Fruit fly (Drosophila melanogaster) Kc167 (cell line): ENCODE measurements around the gene eIF5B.

Experiments used
- Myc ChIP-seq: fragments of >200 bp; optimal IDR thresholded peaks from 2 replicates; lab custom pipeline; 2017; ENCODE audit warnings: missing external identifiers
- Sin3A ChIP-seq: fragments of >200 bp; optimal IDR thresholded peaks from 2 replicates; lab custom pipeline; 2018; ENCODE audit warnings: missing external identifiers
- h ChIP-seq: fragments of >200 bp; optimal IDR thresholded peaks from 3 replicates; lab custom pipeline; 2018; ENCODE audit warnings: missing external identifiers
- insv ChIP-seq: fragments of >200 bp; optimal IDR thresholded peaks from 3 replicates; lab custom pipeline; 2018; ENCODE audit warnings: missing external identifiers
- psq ChIP-seq: fragments of >200 bp; optimal IDR thresholded peaks from 2 replicates; lab custom pipeline; 2017; ENCODE audit warnings: missing external identifiers
- ttk ChIP-seq: sonication (Bioruptor generic); optimal IDR thresholded peaks from 2 replicates; lab custom pipeline; 2017; ENCODE audit warnings: missing external identifiers

DNA sequence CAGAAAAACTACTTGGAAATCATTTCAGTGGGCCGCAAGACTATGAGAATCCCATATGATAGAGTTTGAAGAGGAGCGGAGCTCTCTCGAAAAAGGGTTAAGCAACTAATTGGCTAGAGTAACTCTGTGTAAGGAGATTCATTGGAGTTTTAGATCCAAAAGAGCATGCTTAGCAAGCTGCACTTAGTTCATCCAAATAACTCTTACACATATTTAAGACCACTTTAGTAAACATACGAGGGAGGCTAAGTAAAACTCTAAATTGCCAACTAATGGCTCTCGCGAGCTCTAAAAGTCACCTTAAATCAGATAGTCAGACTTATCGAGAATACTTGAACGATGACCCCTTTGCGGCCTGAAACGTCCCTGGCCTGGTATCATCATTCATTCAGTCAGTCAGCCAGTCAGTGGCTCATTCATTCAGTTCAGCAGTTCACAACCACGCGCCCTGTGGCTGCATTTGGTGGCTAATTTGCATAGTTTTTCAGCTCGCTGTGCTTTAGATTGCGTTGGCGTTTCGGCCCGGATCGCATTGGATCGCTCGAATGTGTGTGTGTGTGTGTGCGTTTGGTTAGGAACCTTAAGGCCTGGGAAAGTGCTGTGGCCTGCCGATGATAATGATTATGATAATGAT is 5.7 kb downstream of the eIF5B start:
- TF ChIP-seq h (lab: Kevin White, UChicago) (no peak), ttk (no peak), Myc (lab: Kevin White, UChicago) (no peak), Sin3A (lab: Kevin White, UChicago) (no peak), insv (lab: Kevin White, UChicago) (no peak), psq (lab: Kevin White, UChicago) (no peak)
